Worm (Caenorhabditis elegans) whole organism, L4/young adult: Measurements from ENCODE around the gene F56C9.6.

Experiments
- W03F9.2 ChIP-seq: fragments of 150-350 bp; optimal IDR thresholded peaks from 2 replicates; lab custom pipeline; 2014; ENCODE audit warnings: missing biosample characterization, missing genetic modification characterization
- dao-5 ChIP-seq: sonication (generic microtip); optimal IDR thresholded peaks from 2 replicates; lab custom pipeline; 2016; ENCODE audit warnings: missing genotype, missing genetic modification characterization, moderate library complexity, missing compliant biosample characterization
- him-1 ChIP-seq: sonication (generic microtip); optimal IDR thresholded peaks from 2 replicates; lab custom pipeline; 2016; ENCODE audit warnings: missing genotype, missing genetic modification reagents, missing genetic modification characterization, missing compliant biosample characterization

F56C9.6 gene

ce11 chrIII:7299466-7299865 is 11.1 kb downstream of the F56C9.6 start, which contains the start of the genes B0361.14 and B0361.9:
TSS of gene B0361.14 (minus strand) at chrIII:7299531.
TSS of gene B0361.9 (minus strand) at chrIII:7299631.
- TF ChIP-seq dao-5 (no peak), him-1 (no peak), W03F9.2 (tag; lab: Kevin White, UChicago) (no peak)

- TF ChIP-seq dao-5 (no peak), him-1 (no peak), W03F9.2 (tag; lab: Kevin White, UChicago) (no peak)
Observed at ce11 chrIII:7298045-7298444, 12.5 kb downstream of the F56C9.6 start.

- no peak for TF ChIP-seq W03F9.2 (tag; lab: Kevin White, UChicago)
- TF ChIP-seq him-1 = no peak
- TF ChIP-seq dao-5 = no peak
Observed at ce11 chrIII:7297045-7297680, 13.4 kb downstream of the F56C9.6 start.

ce11 chrIII:7296092-7296668 is 14.4 kb downstream of the F56C9.6 start:
- TF ChIP-seq dao-5 (no peak), him-1 (no peak), W03F9.2 (tag; lab: Kevin White, UChicago) (no peak)

ce11 chrIII:7293075-7293684 is 17.4 kb downstream of the F56C9.6 start, which contains the start of gene cwf-19L2:
TSS of gene cwf-19L2 (plus strand) at chrIII:7293634.
- peak; percentile 27 for TF ChIP-seq W03F9.2 (tag; lab: Kevin White, UChicago)
- TF ChIP-seq dao-5 = no peak
- TF ChIP-seq him-1 = no peak

ce11 chrIII:7292569-7292968 is 18.0 kb downstream of the F56C9.6 start:
- TF ChIP-seq him-1 (no peak), dao-5 (no peak), W03F9.2 (tag; lab: Kevin White, UChicago) (no peak)

- TF ChIP-seq him-1 (no peak), W03F9.2 (tag; lab: Kevin White, UChicago) (no peak), dao-5 (no peak)
Observed at ce11 chrIII:7291216-7291615, 19.4 kb downstream of the F56C9.6 start.

- no peak for TF ChIP-seq W03F9.2 (tag; lab: Kevin White, UChicago)
- TF ChIP-seq him-1 = no peak
- TF ChIP-seq dao-5 = no peak
Observed at ce11 chrIII:7290462-7290861, 20.1 kb downstream of the F56C9.6 start, which contains the start of gene algn-11. TSS of gene algn-11 (minus strand) at chrIII:7290562.

ce11 chrIII:7287503-7287902 is 23.1 kb downstream of the F56C9.6 start, which contains the start of gene ykt-6:
TSS of gene ykt-6 (minus strand) at chrIII:7287603.
- no peak for TF ChIP-seq dao-5
- no peak for TF ChIP-seq W03F9.2 (tag; lab: Kevin White, UChicago)
- no peak for TF ChIP-seq him-1

ce11 chrIII:7285783-7286182 is 24.8 kb downstream of the F56C9.6 start, which contains the start of gene pho-5:
TSS of gene pho-5 (minus strand) at chrIII:7285883.
- TF ChIP-seq him-1 = no peak
- TF ChIP-seq dao-5 = no peak
- TF ChIP-seq W03F9.2 (tag; lab: Kevin White, UChicago) = no peak

ce11 chrIII:7281179-7281578 is 29.4 kb downstream of the F56C9.6 start, which contains the start of gene B0361.3:
TSS of gene B0361.3 (plus strand) at chrIII:7281462.
- TF ChIP-seq him-1 (no peak), W03F9.2 (tag; lab: Kevin White, UChicago) (no peak), dao-5 (no peak)

ce11 chrIII:7278491-7278890 is 32.1 kb downstream of the F56C9.6 start:
- TF ChIP-seq W03F9.2 (tag; lab: Kevin White, UChicago) (peak; percentile 74), dao-5 (peak; percentile 42), him-1 (no peak)

- TF ChIP-seq dao-5 = no peak
- TF ChIP-seq W03F9.2 (tag; lab: Kevin White, UChicago) = peak; percentile 28
Observed at ce11 chrIII:7277228-7277627, 33.3 kb downstream of the F56C9.6 start, which contains the start of the genes spot-1 and B0361.11. TSS of gene spot-1 (minus strand) at chrIII:7277274. TSS of gene B0361.11 (plus strand) at chrIII:7277599.

- TF ChIP-seq dao-5 (no peak), W03F9.2 (tag; lab: Kevin White, UChicago) (no peak), him-1 (no peak)
Observed at ce11 chrIII:7275296-7275695, 35.3 kb downstream of the F56C9.6 start, which contains the start of gene psd-1. TSS of gene psd-1 (minus strand) at chrIII:7275396.

ce11 chrIII:7273718-7274117 is 36.9 kb downstream of the F56C9.6 start:
- TF ChIP-seq W03F9.2 (tag; lab: Kevin White, UChicago) (no peak), him-1 (no peak), dao-5 (no peak)
